Worm (Caenorhabditis elegans): Measurements from ENCODE around the gene dnj-24.

ce11 chrIII:5395746-5396145, 28.1 kb downstream of the dnj-24 start:
- TF ChIP-seq W03F9.2 (tag; optimal IDR thresholded peaks at IDR 0.05) (no peak), him-1 (tag; optimal IDR thresholded peaks at IDR 0.05) (no peak), dao-5 (tag; optimal IDR thresholded peaks at IDR 0.05) (no peak)
